Worm (Caenorhabditis elegans): ENCODE data around the gene cct-7.

DNA sequence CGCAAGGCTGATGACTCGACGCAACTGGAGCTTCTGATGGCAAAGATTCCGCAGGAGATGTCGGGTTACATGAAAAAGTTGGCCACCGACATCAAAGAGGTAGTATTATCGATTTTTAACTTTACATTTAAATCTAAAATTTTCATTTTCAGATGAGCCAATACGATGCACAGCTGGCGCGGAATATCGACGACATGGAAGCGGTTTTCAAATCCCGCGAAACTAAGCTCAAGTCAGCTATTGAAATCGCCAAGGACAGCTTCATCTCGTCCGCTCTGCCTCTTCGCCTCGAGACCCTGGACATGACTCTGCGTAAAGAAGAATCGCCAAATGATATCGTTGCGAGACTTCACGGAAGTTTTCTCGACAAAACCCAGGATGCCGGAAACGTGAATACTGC is 2.4 kb upstream of the cct-7 start, which contains the start of gene T10B5.3:
- TF ChIP-seq flt-1 (GFP tag; IDR thresholded peaks at IDR 0.05), result no peak
- TF ChIP-seq med-1 (GFP tag; optimal IDR thresholded peaks at IDR 0.05; ENCODE audit: insufficient read depth), result no peak
- TF ChIP-seq ztf-29 (GFP tag; IDR thresholded peaks at IDR 0.05), result no peak
- TF ChIP-seq ref-1 (GFP tag; conservative IDR thresholded peaks at IDR 0.05), result no peak
- no peak for TF ChIP-seq klf-2 (GFP tag; conservative IDR thresholded peaks at IDR 0.05)
- TF ChIP-seq T22C8.4 (GFP tag; IDR thresholded peaks at IDR 0.05), result no peak
- no peak for TF ChIP-seq tab-1 (GFP tag; IDR thresholded peaks at IDR 0.05)
